Worm (Caenorhabditis elegans) whole organism, L1 larva: Measurements from ENCODE around the gene nuaf-1.

ENCODE experiments used
- ceh-82 ChIP-seq, 3 experiments: fragments of 150-350 bp in 1 of 3; sonication (generic microtip) in 2 of 3; optimal IDR thresholded peaks; 2 replicates each; lab custom pipeline; 2014 to 2017; ENCODE audit warnings: missing biosample characterization in 3 of 3, missing genetic modification characterization in 3 of 3
- ces-1 ChIP-seq: fragments of 150-350 bp; optimal IDR thresholded peaks from 2 replicates; lab custom pipeline; 2014; ENCODE audit warnings: missing biosample characterization, missing genetic modification reagents, missing genetic modification characterization
- hlh-17 ChIP-seq: fragments of 200-800 bp; sonication (Bioruptor generic); optimal IDR thresholded peaks from 2 replicates; lab custom pipeline; 2018; ENCODE audit warnings: missing genetic modification characterization, mild to moderate bottlenecking, missing compliant biosample characterization, moderate library complexity, borderline replicate concordance
- lin-13 ChIP-seq: fragments of 150-350 bp; optimal IDR thresholded peaks from 2 replicates; lab custom pipeline; 2014; ENCODE audit warnings: missing biosample characterization, missing genetic modification reagents, missing genetic modification characterization
- lin-14 ChIP-seq: fragments of 200-800 bp; sonication (Bioruptor generic); optimal IDR thresholded peaks from 2 replicates; lab custom pipeline; 2018; ENCODE audit warnings: mild to moderate bottlenecking, missing genetic modification characterization, moderate library complexity, missing compliant biosample characterization
- pqm-1 ChIP-seq: sonication (generic microtip); optimal IDR thresholded peaks from 3 replicates; lab custom pipeline; 2017; ENCODE audit warnings: missing biosample characterization, missing genetic modification characterization
- sox-4 ChIP-seq: sonication (generic microtip); optimal IDR thresholded peaks from 2 replicates; lab custom pipeline; 2016; ENCODE audit warnings: missing genetic modification characterization, missing compliant biosample characterization
- swsn-7 ChIP-seq: sonication (generic microtip); optimal IDR thresholded peaks from 2 replicates; lab custom pipeline; 2016; ENCODE audit warnings: missing genetic modification characterization, missing compliant biosample characterization
- zag-1 ChIP-seq: fragments of 150-350 bp; optimal IDR thresholded peaks from 2 replicates; lab custom pipeline; 2014; ENCODE audit warnings: missing biosample characterization, missing genetic modification characterization

ce11 chrV:13566967-13567366, 1.5 kb downstream of the nuaf-1 start:
- TF ChIP-seq ces-1 (no peak), swsn-7 (tag; lab: Kevin White, UChicago) (no peak), hlh-17 (GFP tag; lab: Kevin White, UChicago) (no peak), zag-1 (no peak), ceh-82 (tag; optimal IDR thresholded peaks at IDR 0.05; lab: Kevin White, UChicago) (no peak), lin-13 (GFP tag; lab: Kevin White, UChicago) (no peak), sox-4 (tag; lab: Kevin White, UChicago) (no peak), pqm-1 (no peak), lin-14 (GFP tag; lab: Kevin White, UChicago) (no peak)
